Worm (Caenorhabditis elegans) whole organism, L4/young adult: ENCODE results near the gene nono-1.

Experiments used
- W03F9.2 ChIP-seq: fragments of 150-350 bp; optimal IDR thresholded peaks from 2 replicates; lab custom pipeline; 2014; ENCODE audit warnings: missing biosample characterization, missing genetic modification characterization
- dao-5 ChIP-seq: sonication (generic microtip); optimal IDR thresholded peaks from 2 replicates; lab custom pipeline; 2016; ENCODE audit warnings: missing genotype, missing genetic modification characterization, moderate library complexity, missing compliant biosample characterization
- him-1 ChIP-seq: sonication (generic microtip); optimal IDR thresholded peaks from 2 replicates; lab custom pipeline; 2016; ENCODE audit warnings: missing genotype, missing genetic modification reagents, missing genetic modification characterization, missing compliant biosample characterization

Gene nono-1

ce11 chrIII:5982753-5983390 lies 24.8 kb upstream of the nono-1 start:
- TF ChIP-seq him-1 (no peak), dao-5 (no peak), W03F9.2 (tag; lab: Kevin White, UChicago) (no peak)

ce11 chrIII:5982026-5982425 lies 24.0 kb upstream of the nono-1 start, which contains the start of gene frm-2:
Gene frm-2, minus strand, starts transcription at chrIII:5982126.
- TF ChIP-seq him-1 (no peak), dao-5 (no peak), W03F9.2 (tag; lab: Kevin White, UChicago) (no peak)

ce11 chrIII:5981407-5981806 lies 23.4 kb upstream of the nono-1 start:
- no peak for TF ChIP-seq him-1
- TF ChIP-seq dao-5 = no peak
- no peak for TF ChIP-seq W03F9.2 (tag; lab: Kevin White, UChicago)

ce11 chrIII:5980274-5980918 lies 22.4 kb upstream of the nono-1 start:
- TF ChIP-seq W03F9.2 (tag; lab: Kevin White, UChicago) (no peak), him-1 (no peak), dao-5 (no peak)

ce11 chrIII:5976021-5976420 lies 18.0 kb upstream of the nono-1 start:
- no peak for TF ChIP-seq him-1
- no peak for TF ChIP-seq dao-5
- TF ChIP-seq W03F9.2 (tag; lab: Kevin White, UChicago) = no peak

- TF ChIP-seq dao-5 (no peak), him-1 (no peak), W03F9.2 (tag; lab: Kevin White, UChicago) (no peak)
Observed at ce11 chrIII:5975005-5975730, 17.1 kb upstream of the nono-1 start, which contains the start of gene mlp-1. Gene mlp-1, minus strand, starts transcription at chrIII:5975055.

- TF ChIP-seq him-1 (no peak), W03F9.2 (tag; lab: Kevin White, UChicago) (no peak), dao-5 (no peak)
Observed at ce11 chrIII:5967640-5968039, 9.6 kb upstream of the nono-1 start.

- TF ChIP-seq W03F9.2 (tag; lab: Kevin White, UChicago) = no peak
- no peak for TF ChIP-seq dao-5
- no peak for TF ChIP-seq him-1
Observed at ce11 chrIII:5965839-5966463, 7.9 kb upstream of the nono-1 start, which contains the start of gene dct-6. Gene dct-6, plus strand, starts transcription at chrIII:5966413.

- no peak for TF ChIP-seq him-1
- TF ChIP-seq W03F9.2 (tag; lab: Kevin White, UChicago) = no peak
- TF ChIP-seq dao-5 = no peak
Observed at ce11 chrIII:5965368-5965767, 7.3 kb upstream of the nono-1 start.

ce11 chrIII:5964058-5964632 lies 6.1 kb upstream of the nono-1 start:
- TF ChIP-seq him-1 (no peak), W03F9.2 (tag; lab: Kevin White, UChicago) (no peak)

- TF ChIP-seq dao-5 = no peak
- no peak for TF ChIP-seq W03F9.2 (tag; lab: Kevin White, UChicago)
- TF ChIP-seq him-1 = no peak
Observed at ce11 chrIII:5961560-5961959, 3.5 kb upstream of the nono-1 start.

ce11 chrIII:5959049-5959448 lies 1.0 kb upstream of the nono-1 start:
- TF ChIP-seq dao-5 = no peak

- no peak for TF ChIP-seq him-1
Observed at ce11 chrIII:5953913-5954290, 4.1 kb downstream of the nono-1 start.
